Fruit fly (Drosophila melanogaster): ENCODE results near the gene CG1806.

dm6 chrX:12050292-12050691 lies 43.3 kb downstream of the CG1806 start:
- TF ChIP-seq lola (GFP tag; optimal IDR thresholded peaks at IDR 0.05) (no peak), OdsH (GFP tag; optimal IDR thresholded peaks at IDR 0.05) (no peak), fru (GFP tag; optimal IDR thresholded peaks at IDR 0.05) (no peak), Myc (optimal IDR thresholded peaks at IDR 0.05) (no peak), foxo (GFP tag; optimal IDR thresholded peaks at IDR 0.05) (no peak), Hr83 (GFP tag; optimal IDR thresholded peaks at IDR 0.05; ENCODE audit: poor library complexity, severe bottlenecking) (no peak), br (GFP tag; optimal IDR thresholded peaks at IDR 0.05) (no peak), sage (GFP tag; optimal IDR thresholded peaks at IDR 0.05) (no peak), Abd-B (GFP tag; optimal IDR thresholded peaks at IDR 0.05) (no peak)

Measured in whole organism, wandering third instar larva.